Fruit fly (Drosophila melanogaster) Kc167 (cell line): ENCODE results near the gene CG13062.

Experiments used
- Myc ChIP-seq: fragments of >200 bp; optimal IDR thresholded peaks from 2 replicates; lab custom pipeline; 2017; ENCODE audit warnings: missing external identifiers
- Sin3A ChIP-seq: fragments of >200 bp; optimal IDR thresholded peaks from 2 replicates; lab custom pipeline; 2018; ENCODE audit warnings: missing external identifiers
- h ChIP-seq: fragments of >200 bp; optimal IDR thresholded peaks from 3 replicates; lab custom pipeline; 2018; ENCODE audit warnings: missing external identifiers
- insv ChIP-seq: fragments of >200 bp; optimal IDR thresholded peaks from 3 replicates; lab custom pipeline; 2018; ENCODE audit warnings: missing external identifiers
- psq ChIP-seq: fragments of >200 bp; optimal IDR thresholded peaks from 2 replicates; lab custom pipeline; 2017; ENCODE audit warnings: missing external identifiers
- ttk ChIP-seq: sonication (Bioruptor generic); optimal IDR thresholded peaks from 2 replicates; lab custom pipeline; 2017; ENCODE audit warnings: missing external identifiers

dm6 chr3L:16285346-16285911 is 28.7 kb upstream of the CG13062 start, which contains the start of gene CG13047:
- no peak for TF ChIP-seq Myc (lab: Kevin White, UChicago)
- TF ChIP-seq Sin3A = no peak
- TF ChIP-seq insv = no peak
- TF ChIP-seq psq (lab: Kevin White, UChicago) = no peak
- TF ChIP-seq ttk (lab: Kevin White, UChicago) = no peak
- no peak for TF ChIP-seq h (lab: Kevin White, UChicago)
